Fruit fly (Drosophila melanogaster) S2 (cell line): Measurements from ENCODE around the gene Ilp5.

Source experiments
- CG8478 ChIP-seq: fragments of >200 bp; optimal IDR thresholded peaks from 2 replicates; lab custom pipeline; 2018
- CTCF ChIP-seq, 2 experiments: fragments of >200 bp; optimal IDR thresholded peaks; 2 replicates each; lab custom pipeline; 2018

DNA sequence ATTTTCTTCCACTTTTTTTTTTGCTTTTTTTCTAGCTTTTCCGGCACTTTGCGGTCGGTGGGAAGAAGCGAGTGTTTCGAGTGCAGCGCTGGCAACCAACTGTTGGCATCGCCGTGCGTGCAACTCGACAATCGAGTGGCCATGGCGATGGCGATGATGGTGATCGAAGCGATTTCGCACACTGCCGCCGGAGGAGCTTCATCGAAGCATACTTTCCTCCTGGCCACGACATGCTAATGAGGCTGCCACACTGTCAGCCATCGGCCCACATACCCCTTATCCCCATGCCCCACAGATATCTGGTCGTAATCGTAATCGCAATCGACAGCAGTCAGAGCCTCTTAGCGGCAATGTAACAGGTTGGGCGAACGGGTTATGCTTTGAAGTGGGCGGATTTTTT lies 26.1 kb downstream of the Ilp5 start, which contains the start of gene Zasp67:
- TF ChIP-seq CG8478 (lab: Kevin White, UChicago) (no peak), CTCF (optimal IDR thresholded peaks at IDR 0.05; lab: Kevin White, UChicago) (no peak)
